Fruit fly (Drosophila melanogaster): ENCODE data around the gene Tap42.

Tap42 gene

dm6 chr2L:13373435-13374242 lies 6.2 kb downstream of the Tap42 start, which contains the start of the genes Bdp1 and CG6565 (continued):
- TF ChIP-seq tio (GFP tag; optimal IDR thresholded peaks at IDR 0.05) (peak; percentile 99), CG17328 (GFP tag; IDR thresholded peaks at IDR 0.05) (peak; percentile 90), HLH54F (GFP tag; optimal IDR thresholded peaks at IDR 0.05) (peak; percentile 99), sqz (GFP tag; optimal IDR thresholded peaks at IDR 0.05) (peak; percentile 92), CG8089 (GFP tag; optimal IDR thresholded peaks at IDR 0.05) (peak; percentile 98), CG10209 (GFP tag; optimal IDR thresholded peaks at IDR 0.05) (peak; percentile 98), dysf (GFP tag; IDR thresholded peaks at IDR 0.05) (peak; percentile 97), en (GFP tag; optimal IDR thresholded peaks at IDR 0.05) (peak; percentile 94), CG3726 (GFP tag; IDR thresholded peaks at IDR 0.05) (peak; percentile 89; the same call in 2 of the 3 replicates), CG8765 (GFP tag; IDR thresholded peaks at IDR 0.05) (peak; percentile 95; the same call in 1 of the 2 replicates), Jarid2 (GFP tag; optimal IDR thresholded peaks at IDR 0.05) (no peak), sens (GFP tag) (peak; percentile 100), CG5245 (GFP tag; optimal IDR thresholded peaks at IDR 0.05) (peak; percentile 97), phol (tag; optimal IDR thresholded peaks at IDR 0.05) (peak; percentile 98), danr (GFP tag; IDR thresholded peaks at IDR 0.05) (peak; percentile 97), CG13624 (GFP tag; optimal IDR thresholded peaks at IDR 0.05) (peak; percentile 99), CG3163 (GFP tag; optimal IDR thresholded peaks at IDR 0.05) (peak; percentile 91), CG12155 (GFP tag; optimal IDR thresholded peaks at IDR 0.05) (peak; percentile 97), wdn (GFP tag; IDR thresholded peaks at IDR 0.05) (peak; percentile 86), CG15696 (tag; optimal IDR thresholded peaks at IDR 0.05) (peak; percentile 97), CG12769 (tag; optimal IDR thresholded peaks at IDR 0.05) (no peak), CG34422 (GFP tag; IDR thresholded peaks at IDR 0.05) (peak; percentile 96), ash1 (GFP tag; optimal IDR thresholded peaks at IDR 0.05) (no peak), CG31365 (tag; optimal IDR thresholded peaks at IDR 0.05) (peak; percentile 31), CG6765 (GFP tag; optimal IDR thresholded peaks at IDR 0.05) (peak; percentile 85), trh (GFP tag; optimal IDR thresholded peaks at IDR 0.05) (peak; percentile 96), gsb-n (tag; optimal IDR thresholded peaks at IDR 0.05) (peak; percentile 96), Doc2 (GFP tag; IDR thresholded peaks at IDR 0.05) (peak; percentile 91), CG4820 (GFP tag; optimal IDR thresholded peaks at IDR 0.05) (peak; percentile 97), CG17802 (tag; optimal IDR thresholded peaks at IDR 0.05) (peak; percentile 87), CG9437 (GFP tag; optimal IDR thresholded peaks at IDR 0.05) (peak; percentile 94), Side (GFP tag; optimal IDR thresholded peaks at IDR 0.05) (peak; percentile 98), Meics (GFP tag; optimal IDR thresholded peaks at IDR 0.05) (peak; percentile 96), CG12942 (GFP tag; optimal IDR thresholded peaks at IDR 0.05) (peak; percentile 98), nerfin-2 (GFP tag; IDR thresholded peaks at IDR 0.05; ENCODE audit: partially characterized antibody) (no peak), NK7.1 (GFP tag; optimal IDR thresholded peaks at IDR 0.05) (peak; percentile 95), ranshi (GFP tag; IDR thresholded peaks at IDR 0.05) (peak; percentile 95), CG14014 (GFP tag; IDR thresholded peaks at IDR 0.05) (peak; percentile 95), lbe (GFP tag; optimal IDR thresholded peaks at IDR 0.05) (peak; percentile 91), CG5953 (GFP tag; IDR thresholded peaks at IDR 0.05) (peak; percentile 76; the same call in 1 of the 2 replicates), CG4617 (GFP tag; optimal IDR thresholded peaks at IDR 0.05; ENCODE audit: borderline replicate concordance) (peak; percentile 98), CG6689 (GFP tag; IDR thresholded peaks at IDR 0.05) (peak; percentile 98), CG13123 (GFP tag; optimal IDR thresholded peaks at IDR 0.05) (peak; percentile 96), yki (optimal IDR thresholded peaks at IDR 0.05) (no peak), CG34376 (GFP tag; optimal IDR thresholded peaks at IDR 0.05) (peak; percentile 95), Lpt (GFP tag; optimal IDR thresholded peaks at IDR 0.05) (no peak), Atf6 (GFP tag; IDR thresholded peaks at IDR 0.05) (peak; percentile 96), CG4707 (GFP tag; optimal IDR thresholded peaks at IDR 0.05) (peak; percentile 46), wor (GFP tag; IDR thresholded peaks at IDR 0.05) (peak; percentile 96), odd (GFP tag; optimal IDR thresholded peaks at IDR 0.05) (peak; percentile 90)
